Fruit fly (Drosophila melanogaster): ENCODE data around the gene CG32485.

Gene CG32485

DNA sequence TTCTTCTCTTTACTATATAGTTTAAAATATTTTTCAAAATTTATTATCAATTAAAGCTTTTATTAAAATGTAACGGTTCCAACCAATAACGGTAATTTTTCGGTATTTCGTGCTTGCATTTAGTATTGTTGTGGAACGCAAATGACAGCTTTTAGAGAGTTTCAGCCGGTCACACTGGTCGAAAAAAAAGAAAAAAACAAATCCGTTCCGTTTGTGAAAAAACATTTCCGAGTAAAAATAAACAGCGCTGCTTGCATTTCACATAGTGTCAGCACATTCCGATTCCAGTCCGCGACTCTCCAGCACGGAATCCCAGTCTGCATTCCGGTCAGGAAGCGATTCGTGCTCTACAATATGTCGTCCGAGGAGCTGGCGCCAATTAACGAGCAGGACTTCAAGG lies at the start of gene CG32485 (continued):
- no peak for TF ChIP-seq lz (GFP tag; optimal IDR thresholded peaks at IDR 0.05)
- TF ChIP-seq CG6276 (GFP tag; optimal IDR thresholded peaks at IDR 0.05) = no peak
- no peak for TF ChIP-seq cyc (GFP tag; optimal IDR thresholded peaks at IDR 0.05)
- TF ChIP-seq CG7368 (GFP tag; optimal IDR thresholded peaks at IDR 0.05) = no peak
- TF ChIP-seq CG3032 (tag; optimal IDR thresholded peaks at IDR 0.05) = peak; percentile 27
- TF ChIP-seq fd85E (GFP tag; optimal IDR thresholded peaks at IDR 0.05) = no peak
- TF ChIP-seq ss (GFP tag; optimal IDR thresholded peaks at IDR 0.05) = peak in 1 of 2 experiments; percentile 22

DNA sequence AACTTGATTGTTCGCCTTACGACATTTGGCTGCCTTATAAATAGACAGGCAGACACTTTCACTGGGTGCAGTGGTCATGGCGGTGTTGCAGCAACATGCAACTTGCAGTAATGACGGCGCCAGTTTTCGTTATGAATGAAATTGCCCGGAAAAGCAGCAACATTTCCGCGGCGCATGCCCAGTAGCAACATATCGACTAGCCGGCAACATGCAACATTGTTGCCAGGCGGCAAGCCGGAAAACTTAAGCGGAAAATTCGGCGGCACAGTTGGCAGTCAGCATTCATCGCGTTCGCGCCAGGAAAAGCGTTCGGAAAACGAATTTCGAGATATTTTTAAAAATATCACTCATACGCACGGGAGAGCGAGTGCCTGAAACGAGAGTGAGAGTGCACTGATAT lies 48.7 kb upstream of the CG32485 start, which contains the start of gene FMRFaR:
TSS of gene FMRFaR (plus strand) at position 272 of the 400 bp plus-strand sequence.
- TF ChIP-seq dsx (GFP tag; optimal IDR thresholded peaks at IDR 0.05; ENCODE audit: poor library complexity, severe bottlenecking) (no peak), eg (GFP tag; IDR thresholded peaks at IDR 0.05) (0 out of 3 replicates have a peak, but pooled peaks have one; percentile 19)

DNA sequence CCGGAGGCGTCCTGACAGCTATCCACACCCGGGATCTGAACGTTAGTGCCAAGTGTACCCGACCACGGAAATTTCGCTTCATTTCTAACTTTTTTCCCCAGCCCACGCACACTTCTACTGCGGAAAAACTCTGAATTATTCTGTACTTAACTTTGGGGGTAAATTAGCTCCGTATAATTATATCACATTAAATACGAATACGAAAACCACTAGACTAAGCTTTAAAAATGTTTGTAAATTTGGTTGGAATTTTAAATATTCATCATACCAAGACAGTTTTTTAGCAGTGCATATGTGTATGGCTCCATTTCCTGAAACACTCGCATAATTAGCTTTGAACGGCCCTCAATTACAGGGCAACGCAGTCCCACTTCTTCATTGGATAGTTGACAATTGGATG lies 36.6 kb upstream of the CG32485 start:
- no peak for TF ChIP-seq Blimp-1 (GFP tag; optimal IDR thresholded peaks at IDR 0.05)
- no peak for TF ChIP-seq salr (GFP tag; optimal IDR thresholded peaks at IDR 0.05)
- TF ChIP-seq ss (GFP tag; optimal IDR thresholded peaks at IDR 0.05) = no peak
- no peak for TF ChIP-seq dsx (GFP tag; optimal IDR thresholded peaks at IDR 0.05; ENCODE audit: poor library complexity, severe bottlenecking)
- no peak for TF ChIP-seq fd85E (GFP tag; optimal IDR thresholded peaks at IDR 0.05)
- TF ChIP-seq Eip75B (GFP tag; optimal IDR thresholded peaks at IDR 0.05) = no peak
- TF ChIP-seq Met (GFP tag; optimal IDR thresholded peaks at IDR 0.05) = no peak
- no peak for TF ChIP-seq eg (GFP tag; IDR thresholded peaks at IDR 0.05)
- no peak for TF ChIP-seq Lpt (GFP tag; optimal IDR thresholded peaks at IDR 0.05)
- no peak for TF ChIP-seq CG11902 (GFP tag; optimal IDR thresholded peaks at IDR 0.05)
- no peak for TF ChIP-seq CG15336 (GFP tag; IDR thresholded peaks at IDR 0.05)
- TF ChIP-seq Gug (GFP tag; IDR thresholded peaks at IDR 0.05) = no peak
- TF ChIP-seq CG34406 (GFP tag; optimal IDR thresholded peaks at IDR 0.05) = no peak
- no peak for TF ChIP-seq pdm3 (GFP tag; optimal IDR thresholded peaks at IDR 0.05)
- no peak for TF ChIP-seq CG9139 (GFP tag; optimal IDR thresholded peaks at IDR 0.05)

DNA sequence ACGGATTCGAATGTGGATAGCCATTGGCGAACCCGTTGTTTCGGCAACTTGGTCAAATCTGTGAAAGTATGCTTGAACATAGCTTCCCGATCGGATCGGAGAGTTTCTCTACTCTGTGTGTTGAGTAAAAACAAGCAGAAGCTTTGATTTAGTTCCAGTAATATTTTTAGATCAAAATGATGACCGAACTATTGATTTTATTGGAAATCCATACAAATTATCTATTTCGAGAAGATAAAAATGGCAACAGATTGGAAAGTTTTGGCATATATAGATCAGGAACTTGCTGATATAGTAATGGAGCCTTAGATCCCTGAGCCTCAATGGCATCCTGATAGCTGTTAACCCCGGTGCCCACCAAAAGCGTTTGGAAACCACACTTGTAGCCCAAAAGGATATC lies 34.2 kb upstream of the CG32485 start, which contains the start of gene CG32488:
TSS of gene CG32488 (minus strand) at position 101 of the 400 bp plus-strand sequence.
- no peak for TF ChIP-seq CG8319 (GFP tag; optimal IDR thresholded peaks at IDR 0.05)
- TF ChIP-seq lz (GFP tag; optimal IDR thresholded peaks at IDR 0.05) = no peak
- no peak for TF ChIP-seq CG6276 (GFP tag; optimal IDR thresholded peaks at IDR 0.05)
- no peak for TF ChIP-seq Eip78C (GFP tag)
- no peak for TF ChIP-seq CG7368 (GFP tag; optimal IDR thresholded peaks at IDR 0.05)
- TF ChIP-seq cyc (GFP tag; optimal IDR thresholded peaks at IDR 0.05) = no peak
- no peak for TF ChIP-seq CG9139 (GFP tag; optimal IDR thresholded peaks at IDR 0.05)
- no peak for TF ChIP-seq ss (GFP tag; optimal IDR thresholded peaks at IDR 0.05)
- no peak for TF ChIP-seq dac (GFP tag; optimal IDR thresholded peaks at IDR 0.05)
- no peak for TF ChIP-seq eg (GFP tag; IDR thresholded peaks at IDR 0.05)
- TF ChIP-seq fd85E (GFP tag; optimal IDR thresholded peaks at IDR 0.05) = no peak
- no peak for TF ChIP-seq CG8119 (GFP tag; IDR thresholded peaks at IDR 0.05)
- TF ChIP-seq CG3032 (tag; optimal IDR thresholded peaks at IDR 0.05) = no peak
- no peak for TF ChIP-seq CG6792 (GFP tag; optimal IDR thresholded peaks at IDR 0.05)
- TF ChIP-seq net (GFP tag; optimal IDR thresholded peaks at IDR 0.05) = no peak
- no peak for TF ChIP-seq CG4318 (GFP tag; optimal IDR thresholded peaks at IDR 0.05)

DNA sequence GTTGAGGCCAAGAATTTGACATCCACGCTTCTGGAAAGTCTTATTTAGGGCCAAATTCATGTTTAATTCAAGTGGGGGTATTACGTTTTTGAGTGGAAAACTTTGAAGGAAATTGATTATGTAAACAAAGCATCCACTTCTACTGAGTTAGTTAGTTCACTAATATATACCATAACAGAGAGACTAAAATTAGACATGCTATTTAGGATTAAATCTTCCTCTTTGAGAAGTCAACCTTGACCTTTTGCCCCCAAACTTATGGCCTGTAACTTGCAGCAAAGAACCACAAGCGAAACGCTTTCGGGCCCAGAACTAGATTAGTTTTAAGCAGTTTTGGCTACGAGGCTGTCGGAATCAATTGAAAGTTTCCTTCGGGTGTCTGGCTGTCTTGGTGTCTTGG lies 33.0 kb upstream of the CG32485 start, which contains the start of gene CG32487:
TSS of gene CG32487 (minus strand) at position 101 of the 400 bp plus-strand sequence.
- TF ChIP-seq CG10631 (GFP tag; optimal IDR thresholded peaks at IDR 0.05) = no peak
- TF ChIP-seq esn (GFP tag; optimal IDR thresholded peaks at IDR 0.05) = no peak
- no peak for TF ChIP-seq Sox15 (GFP tag; optimal IDR thresholded peaks at IDR 0.05)
- TF ChIP-seq vri (GFP tag; optimal IDR thresholded peaks at IDR 0.05) = no peak

DNA sequence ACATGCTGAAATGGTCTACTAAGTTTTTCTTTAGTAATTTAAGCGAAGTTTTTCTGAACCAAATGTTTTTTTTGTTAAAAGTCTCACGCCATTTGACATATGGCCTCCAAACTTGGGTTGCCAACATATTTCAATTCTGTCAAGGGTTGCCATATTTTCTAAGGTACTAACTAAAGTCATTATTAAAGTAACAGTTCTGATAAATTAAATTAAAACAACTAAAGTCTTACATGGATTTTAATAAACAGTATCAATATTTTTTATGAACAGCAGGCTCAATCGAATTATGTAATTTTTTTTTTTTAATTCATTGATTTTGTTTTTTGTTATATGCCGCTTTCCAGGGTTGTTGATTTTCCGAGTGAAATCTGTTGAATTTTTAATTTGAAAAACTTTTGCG lies 23.7 kb upstream of the CG32485 start, which contains the start of gene aly:
TSS of gene aly (minus strand) at position 101 of the 400 bp plus-strand sequence.
- TF ChIP-seq spab (GFP tag; optimal IDR thresholded peaks at IDR 0.05) = no peak
- no peak for TF ChIP-seq Hr4 (GFP tag; optimal IDR thresholded peaks at IDR 0.05)
- no peak for TF ChIP-seq dsx (GFP tag; optimal IDR thresholded peaks at IDR 0.05; ENCODE audit: poor library complexity, severe bottlenecking)
- no peak for TF ChIP-seq cyc (GFP tag; optimal IDR thresholded peaks at IDR 0.05)
- no peak for TF ChIP-seq CG11294 (GFP tag; IDR thresholded peaks at IDR 0.05)
- TF ChIP-seq CG6792 (GFP tag; optimal IDR thresholded peaks at IDR 0.05) = no peak
- TF ChIP-seq Sox102F (GFP tag; optimal IDR thresholded peaks at IDR 0.05) = no peak
- no peak for TF ChIP-seq Lpt (GFP tag; optimal IDR thresholded peaks at IDR 0.05)

Data from whole organism, prepupa.